Fruit fly (Drosophila melanogaster) whole organism, embryonic: ENCODE measurements around the gene dj-1beta.

Experiments
- Adf1 ChIP-seq: fragments of 200-800 bp; sonication (Bioruptor generic); IDR thresholded peaks from 2 replicates; pipeline ENCODE4 v1.3.6; 2022; ENCODE audit warnings: missing biosample characterization, missing genetic modification characterization
- Aef1 ChIP-seq: fragments of 200-800 bp; sonication (Bioruptor generic); IDR thresholded peaks from 3 replicates; pipeline ENCODE4 v1.3.6; 2022; ENCODE audit warnings: missing biosample characterization, missing genetic modification characterization
- Atf6 ChIP-seq: fragments of 200-800 bp; sonication (Bioruptor generic); IDR thresholded peaks from 2 replicates; pipeline ENCODE4 v1.3.6; 2022; ENCODE audit warnings: missing biosample characterization, missing genetic modification characterization
- CG10147 ChIP-seq: fragments of 200-800 bp; sonication (Bioruptor generic); optimal IDR thresholded peaks from 2 replicates; lab custom pipeline; 2019; ENCODE audit warnings: missing biosample characterization, mild to moderate bottlenecking, missing genetic modification characterization, moderate library complexity
- CG10209 ChIP-seq: fragments of 200-800 bp; sonication (Bioruptor generic); optimal IDR thresholded peaks from 3 replicates; lab custom pipeline; 2017; ENCODE audit warnings: missing biosample characterization, mild to moderate bottlenecking, missing genetic modification characterization, missing genetic modification reagents
- CG10267 ChIP-seq: fragments of 200-800 bp; sonication (Bioruptor generic); optimal IDR thresholded peaks from 2 replicates; lab custom pipeline; 2018; ENCODE audit warnings: missing biosample characterization, mild to moderate bottlenecking, missing genetic modification characterization, moderate library complexity
- CG10462 ChIP-seq: fragments of 200-800 bp; sonication (Bioruptor generic); optimal IDR thresholded peaks from 2 replicates; lab custom pipeline; 2016; ENCODE audit warnings: missing biosample characterization, missing genetic modification characterization
- CG11247 ChIP-seq: fragments of 200-800 bp; sonication (Bioruptor generic); IDR thresholded peaks from 2 replicates; pipeline ENCODE4 v1.3.6; 2022; ENCODE audit warnings: missing biosample characterization, missing genetic modification characterization
- CG13624 ChIP-seq: fragments of 200-800 bp; sonication (Bioruptor generic); optimal IDR thresholded peaks from 2 replicates; lab custom pipeline; 2016; ENCODE audit warnings: missing biosample characterization, missing genetic modification characterization
- CG13894 ChIP-seq: fragments of 200-800 bp; sonication (Bioruptor generic); optimal IDR thresholded peaks from 3 replicates; lab custom pipeline; 2018; ENCODE audit warnings: missing biosample characterization, mild to moderate bottlenecking, missing genetic modification characterization, moderate library complexity
- CG14710 ChIP-seq: fragments of 200-800 bp; sonication (Bioruptor generic); optimal IDR thresholded peaks from 3 replicates; lab custom pipeline; 2019; ENCODE audit warnings: missing biosample characterization, mild to moderate bottlenecking, missing genetic modification characterization, moderate library complexity
- CG1529 ChIP-seq: fragments of 200-800 bp; sonication (Bioruptor generic); optimal IDR thresholded peaks from 3 replicates; lab custom pipeline; 2018; ENCODE audit warnings: missing biosample characterization, missing genetic modification characterization
- CG17385 ChIP-seq: fragments of 200-800 bp; sonication (Bioruptor generic); optimal IDR thresholded peaks from 3 replicates; lab custom pipeline; 2018; ENCODE audit warnings: missing biosample characterization, mild to moderate bottlenecking, missing genetic modification characterization
- CG18764 ChIP-seq: fragments of 200-800 bp; sonication (Bioruptor generic); optimal IDR thresholded peaks from 3 replicates; lab custom pipeline; 2016; ENCODE audit warnings: missing biosample characterization, missing genetic modification characterization
- CG2116 ChIP-seq: fragments of 200-800 bp; sonication (Bioruptor generic); optimal IDR thresholded peaks from 3 replicates; lab custom pipeline; 2018; ENCODE audit warnings: missing biosample characterization, mild to moderate bottlenecking, missing genetic modification characterization
- CG2678 ChIP-seq: fragments of 200-800 bp; sonication (Bioruptor generic); optimal IDR thresholded peaks from 3 replicates; lab custom pipeline; 2019; ENCODE audit warnings: missing biosample characterization, mild to moderate bottlenecking, missing genetic modification characterization, moderate library complexity
- CG31224 ChIP-seq: fragments of 200-800 bp; sonication (Bioruptor generic); IDR thresholded peaks from 2 replicates; pipeline ENCODE4 v1.3.6; 2022; ENCODE audit warnings: missing biosample characterization, missing genetic modification characterization
- CG31441 ChIP-seq: fragments of 200-800 bp; sonication (Bioruptor generic); IDR thresholded peaks from 2 replicates; pipeline ENCODE4 v1.3.6; 2022; ENCODE audit warnings: missing biosample characterization, missing genetic modification characterization
- CG4360 ChIP-seq: fragments of 200-800 bp; sonication (Bioruptor generic); IDR thresholded peaks from 2 replicates; pipeline ENCODE4 v1.3.6; 2022; ENCODE audit warnings: missing biosample characterization, missing genetic modification characterization
- CG4424 ChIP-seq: fragments of 200-800 bp; sonication (Bioruptor generic); optimal IDR thresholded peaks from 3 replicates; lab custom pipeline; 2016; ENCODE audit warnings: missing biosample characterization, missing genetic modification characterization
- CG5180 ChIP-seq: fragments of 200-800 bp; sonication (Bioruptor generic); optimal IDR thresholded peaks from 3 replicates; lab custom pipeline; 2017; ENCODE audit warnings: missing biosample characterization, missing genetic modification characterization, mild to moderate bottlenecking, moderate library complexity, missing genetic modification reagents
- CG6254 ChIP-seq: fragments of 200-800 bp; sonication (Bioruptor generic); optimal IDR thresholded peaks from 3 replicates; lab custom pipeline; 2017; ENCODE audit warnings: mild to moderate bottlenecking, missing biosample characterization, missing genetic modification reagents, missing genetic modification characterization
- CG8388 ChIP-seq: fragments of 200-800 bp; sonication (Bioruptor generic); optimal IDR thresholded peaks from 2 replicates; lab custom pipeline; 2019; ENCODE audit warnings: missing biosample characterization, mild to moderate bottlenecking, missing genetic modification characterization, moderate library complexity
- CG9727 ChIP-seq: fragments of 200-800 bp; sonication (Bioruptor generic); optimal IDR thresholded peaks from 3 replicates; lab custom pipeline; 2017; ENCODE audit warnings: missing biosample characterization, mild to moderate bottlenecking, missing genetic modification characterization
- CTCF ChIP-seq: fragments of 200-800 bp; sonication (Bioruptor generic); optimal IDR thresholded peaks from 2 replicates; lab custom pipeline; 2017; ENCODE audit warnings: missing biosample characterization, mild to moderate bottlenecking, missing genetic modification characterization, moderate library complexity
- Chrac-16 ChIP-seq: fragments of 200-800 bp; sonication (Bioruptor generic); optimal IDR thresholded peaks from 3 replicates; lab custom pipeline; 2016; ENCODE audit warnings: missing biosample characterization, missing genetic modification characterization
- Dp ChIP-seq: fragments of 200-800 bp; sonication (Bioruptor generic); optimal IDR thresholded peaks from 2 replicates; lab custom pipeline; 2018; ENCODE audit warnings: missing biosample characterization, mild to moderate bottlenecking, missing genetic modification characterization, moderate library complexity
- H15 ChIP-seq: fragments of 200-800 bp; sonication (Bioruptor generic); IDR thresholded peaks from 3 replicates; pipeline ENCODE4 v1.3.6; 2022; ENCODE audit warnings: missing biosample characterization, missing genetic modification characterization
- H2.0 ChIP-seq: fragments of 200-800 bp; sonication (Bioruptor generic); IDR thresholded peaks from 2 replicates; pipeline ENCODE4 v1.3.6; 2022; ENCODE audit warnings: missing biosample characterization, missing genetic modification characterization
- Med ChIP-seq: fragments of 200-800 bp; sonication (Bioruptor generic); peaks from one replicate; lab custom pipeline; 2016; ENCODE audit warnings: missing biosample characterization, missing genetic modification characterization, mild to moderate bottlenecking, inconsistent platforms, moderate library complexity
- Neu2 ChIP-seq: fragments of 200-800 bp; sonication (Bioruptor generic); optimal IDR thresholded peaks from 3 replicates; lab custom pipeline; 2016; ENCODE audit warnings: missing biosample characterization, missing genetic modification characterization, borderline replicate concordance
- Oaz ChIP-seq: fragments of 200-800 bp; sonication (Bioruptor generic); IDR thresholded peaks from 2 replicates; pipeline ENCODE4 v1.3.6; 2022; ENCODE audit warnings: missing biosample characterization, missing genetic modification characterization
- Ravus ChIP-seq: fragments of 200-800 bp; sonication (Bioruptor generic); IDR thresholded peaks from 2 replicates; pipeline ENCODE4 v1.3.6; 2022; ENCODE audit warnings: missing biosample characterization, missing genetic modification characterization
- Side ChIP-seq: fragments of 200-800 bp; sonication (Bioruptor generic); optimal IDR thresholded peaks from 2 replicates; lab custom pipeline; 2016; ENCODE audit warnings: missing biosample characterization, missing genetic modification characterization
- Sin3A ChIP-seq: fragments of >200 bp; optimal IDR thresholded peaks from 2 replicates; lab custom pipeline; 2018
- Sry-β ChIP-seq: fragments of 200-800 bp; sonication (Bioruptor generic); optimal IDR thresholded peaks from 2 replicates; lab custom pipeline; 2018; ENCODE audit warnings: missing biosample characterization, mild to moderate bottlenecking, missing genetic modification characterization, moderate library complexity
- ap ChIP-seq: fragments of 200-800 bp; sonication (Bioruptor generic); IDR thresholded peaks from 2 replicates; pipeline ENCODE4 v1.3.6; 2022; ENCODE audit warnings: missing biosample characterization, missing genetic modification characterization
- bcd ChIP-seq: fragments of 200-800 bp; sonication (Bioruptor generic); optimal IDR thresholded peaks from 2 replicates; lab custom pipeline; 2017; ENCODE audit warnings: missing biosample characterization, mild to moderate bottlenecking, missing genetic modification characterization
- bsh ChIP-seq, 2 experiments: fragments of 200-800 bp; sonication (Bioruptor generic); optimal IDR thresholded peaks; 2 replicates each; lab custom pipeline; 2017 to 2018; ENCODE audit warnings: mild to moderate bottlenecking in 2 of 2, missing biosample characterization in 2 of 2, missing genetic modification characterization in 2 of 2, moderate library complexity in 1 of 2
- exex ChIP-seq: fragments of 200-800 bp; sonication (Bioruptor generic); optimal IDR thresholded peaks from 4 replicates; lab custom pipeline; 2018; ENCODE audit warnings: missing biosample characterization, mild to moderate bottlenecking, missing genetic modification characterization, moderate library complexity
- gsb ChIP-seq: fragments of 200-800 bp; sonication (Bioruptor generic); IDR thresholded peaks from 2 replicates; pipeline ENCODE4 v1.3.6; 2022; ENCODE audit warnings: missing biosample characterization, missing genetic modification characterization
- hbn ChIP-seq: fragments of 200-800 bp; sonication (Bioruptor generic); IDR thresholded peaks from 2 replicates; pipeline ENCODE4 v1.3.6; 2022; ENCODE audit warnings: missing biosample characterization, missing genetic modification characterization; ENCODE audit not compliant: partially characterized antibody
- sens ChIP-seq: fragments of 200-800 bp; sonication (Bioruptor generic); peaks from one replicate; lab custom pipeline; 2016; ENCODE audit warnings: missing biosample characterization, missing genetic modification characterization
- seq ChIP-seq: fragments of 200-800 bp; sonication (Bioruptor generic); IDR thresholded peaks from 2 replicates; pipeline ENCODE4 v1.3.6; 2022; ENCODE audit warnings: missing biosample characterization, missing genetic modification characterization
- sima ChIP-seq: fragments of 200-800 bp; sonication (Bioruptor generic); optimal IDR thresholded peaks from 2 replicates; lab custom pipeline; 2016; ENCODE audit warnings: missing biosample characterization, missing genetic modification characterization
- slbo ChIP-seq: fragments of 200-800 bp; sonication (Bioruptor generic); IDR thresholded peaks from 2 replicates; pipeline ENCODE4 v1.3.6; 2022; ENCODE audit warnings: missing biosample characterization, missing genetic modification characterization
- so ChIP-seq: fragments of 200-800 bp; sonication (Bioruptor generic); IDR thresholded peaks from 3 replicates; pipeline ENCODE4 v1.3.6; 2022; ENCODE audit warnings: missing biosample characterization, missing genetic modification characterization
- sob ChIP-seq: fragments of 200-800 bp; sonication (Bioruptor generic); IDR thresholded peaks from 2 replicates; pipeline ENCODE4 v1.3.6; 2022; ENCODE audit warnings: missing biosample characterization, missing genetic modification characterization
- sr ChIP-seq: fragments of 200-800 bp; sonication (Bioruptor generic); IDR thresholded peaks from 3 replicates; pipeline ENCODE4 v1.3.6; 2022; ENCODE audit warnings: missing biosample characterization, missing genetic modification characterization
- tap ChIP-seq: fragments of 200-800 bp; optimal IDR thresholded peaks from 3 replicates; lab custom pipeline; 2019; ENCODE audit warnings: missing biosample characterization, mild to moderate bottlenecking, missing genetic modification characterization, moderate library complexity
- trh ChIP-seq: fragments of 200-800 bp; sonication (Bioruptor generic); optimal IDR thresholded peaks from 2 replicates; lab custom pipeline; 2016; ENCODE audit warnings: missing biosample characterization, missing genetic modification characterization
- vfl ChIP-seq: fragments of 200-800 bp; sonication (Bioruptor generic); optimal IDR thresholded peaks from 2 replicates; lab custom pipeline; 2016; ENCODE audit warnings: missing biosample characterization, missing genetic modification characterization
- vvl ChIP-seq: fragments of 200-800 bp; sonication (Bioruptor generic); IDR thresholded peaks from 2 replicates; pipeline ENCODE4 v1.3.6; 2022; ENCODE audit warnings: missing biosample characterization, missing genetic modification characterization

dj-1beta gene

dm6 chr3R:30789363-30789762 is 17.6 kb upstream of the dj-1beta start (continued):
- TF ChIP-seq CG31224 (GFP tag; lab: Robert Waterston, UW) (peak; percentile 61), CG1529 (GFP tag; lab: Kevin White, UChicago) (no peak), bcd (GFP tag; lab: Kevin White, UChicago) (peak; percentile 50), Sry-β (GFP tag; lab: Kevin White, UChicago) (no peak), ap (peak; percentile 77), sima (GFP tag; lab: Kevin White, UChicago) (peak; percentile 7), tap (tag; lab: Kevin White, UChicago) (no peak), sens (peak; percentile 78), Adf1 (no peak), CG5180 (no peak), sr (GFP tag; lab: Robert Waterston, UW) (peak; percentile 54; the same call in 1 of the 3 replicates), CG13624 (peak; percentile 21), Side (peak; percentile 3), CG11247 (GFP tag; lab: Robert Waterston, UW) (peak; percentile 63), Neu2 (GFP tag; lab: Kevin White, UChicago) (no peak), CTCF (GFP tag; lab: Kevin White, UChicago) (peak; percentile 91), CG10462 (no peak), CG31441 (GFP tag; lab: Robert Waterston, UW) (peak; percentile 79), Chrac-16 (peak; percentile 8), CG8388 (GFP tag; lab: Kevin White, UChicago) (peak; percentile 9), CG2116 (GFP tag; lab: Kevin White, UChicago) (peak; percentile 31), CG14710 (tag; lab: Kevin White, UChicago) (peak; percentile 36), gsb (GFP tag; lab: Robert Waterston, UW) (peak; percentile 60), CG2678 (tag; lab: Kevin White, UChicago) (peak; percentile 17), CG4360 (GFP tag; lab: Robert Waterston, UW) (no peak), vfl (GFP tag; lab: Kevin White, UChicago) (no peak), bsh (GFP tag; optimal IDR thresholded peaks at IDR 0.05; lab: Kevin White, UChicago) (peak in 1 of 2 experiments; percentile 30), Atf6 (GFP tag; lab: Robert Waterston, UW) (peak; percentile 88), Med (peak; percentile 59), Dp (GFP tag; lab: Kevin White, UChicago) (peak; percentile 79), Sin3A (lab: Kevin White, UChicago) (no peak), CG17385 (GFP tag; lab: Kevin White, UChicago) (peak; percentile 32), CG10147 (no peak), so (GFP tag; lab: Robert Waterston, UW) (peak; percentile 81; the same call in 2 of the 3 replicates), CG4424 (GFP tag; lab: Kevin White, UChicago) (peak; percentile 32), slbo (GFP tag; lab: Robert Waterston, UW) (peak; percentile 70), H15 (GFP tag; lab: Robert Waterston, UW) (peak; percentile 52; the same call in 1 of the 3 replicates), CG9727 (peak; percentile 23), exex (tag; lab: Kevin White, UChicago) (no peak), Aef1 (GFP tag; lab: Robert Waterston, UW) (peak; percentile 39; the same call in 1 of the 3 replicates), vvl (GFP tag; lab: Robert Waterston, UW) (peak; percentile 93), sob (peak; percentile 64), CG6254 (GFP tag; lab: Kevin White, UChicago) (no peak), hbn (GFP tag; lab: Robert Waterston, UW) (peak; percentile 53), H2.0 (peak; percentile 41; the same call in 1 of the 2 replicates), seq (GFP tag; lab: Robert Waterston, UW) (peak; percentile 55; the same call in 1 of the 2 replicates), CG13894 (tag; lab: Kevin White, UChicago) (no peak), trh (GFP tag; lab: Kevin White, UChicago) (no peak), CG10267 (peak; percentile 40), CG18764 (GFP tag; lab: Kevin White, UChicago) (no peak), CG10209 (GFP tag; lab: Kevin White, UChicago) (no peak), Ravus (GFP tag; lab: Robert Waterston, UW) (no peak), Oaz (GFP tag; lab: Robert Waterston, UW) (peak; percentile 73)
